Worm (Caenorhabditis elegans): ENCODE measurements around the gene T12B3.3.

DNA sequence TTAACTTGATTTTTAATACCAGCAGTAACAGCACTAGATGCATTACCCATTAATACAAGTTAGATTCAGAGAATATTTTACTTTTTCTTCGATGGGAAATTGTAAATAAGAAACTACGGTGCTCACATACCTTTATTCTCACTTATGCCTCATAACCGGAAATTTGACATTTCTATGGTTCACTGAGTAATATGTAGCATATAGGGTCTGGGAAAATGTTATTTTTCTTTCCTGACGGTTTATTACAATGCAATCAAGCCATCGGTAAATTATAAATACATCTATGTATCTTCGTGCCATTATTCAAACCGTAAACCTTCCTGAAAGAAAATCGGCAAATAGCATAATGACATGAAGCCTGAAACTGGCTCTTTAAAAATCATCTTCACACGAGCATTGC is 42.3 kb upstream of the T12B3.3 start, which contains the start of gene ocr-4:
- TF ChIP-seq ceh-36 (tag; optimal IDR thresholded peaks at IDR 0.05): no peak
- no peak for TF ChIP-seq hmbx-1 (tag; optimal IDR thresholded peaks at IDR 0.05)
- TF ChIP-seq ceh-13 (GFP tag; optimal IDR thresholded peaks at IDR 0.05): no peak
- no peak for TF ChIP-seq hmg-4 (GFP tag; optimal IDR thresholded peaks at IDR 0.05)
- no peak for TF ChIP-seq F13C5.2 (tag; optimal IDR thresholded peaks at IDR 0.05)
- TF ChIP-seq flt-1 (GFP tag; IDR thresholded peaks at IDR 0.05): no peak
- TF ChIP-seq ama-1 (optimal IDR thresholded peaks at IDR 0.05): no peak
- TF ChIP-seq scrt-1 (GFP tag; IDR thresholded peaks at IDR 0.05): no peak
- no peak for TF ChIP-seq aly-1 (tag; optimal IDR thresholded peaks at IDR 0.05)
- TF ChIP-seq pes-1 (GFP tag; IDR thresholded peaks at IDR 0.05): no peak
- no peak for TF ChIP-seq ets-7 (tag; optimal IDR thresholded peaks at IDR 0.05)

Data from whole organism, early embryonic.